Fruit fly (Drosophila melanogaster): ENCODE measurements around the gene CG11964.
A peak's percentile ranks its signal among the peaks of the same experiment; 100 is the strongest.

CG11964 gene

DNA sequence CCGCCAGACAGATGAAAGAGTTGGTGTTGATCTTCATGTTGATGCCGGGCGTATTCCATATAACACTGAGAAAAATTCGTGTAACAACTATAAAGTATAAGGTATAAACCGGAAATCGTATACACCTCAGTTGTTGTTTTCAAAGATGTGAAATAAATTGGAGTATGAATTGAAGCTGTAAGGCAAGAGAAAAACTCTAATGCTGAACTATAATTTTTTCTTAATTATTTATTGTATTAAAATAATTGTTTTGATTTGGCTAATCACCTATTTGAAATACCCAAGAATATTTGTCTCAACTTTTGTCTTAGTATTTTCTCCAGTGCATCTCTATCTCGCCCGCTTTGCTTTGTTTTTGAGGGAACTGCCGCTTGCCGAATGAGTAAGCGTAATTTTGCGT, 15.5 kb upstream of the CG11964 start (continued):
- TF ChIP-seq toy (GFP tag; IDR thresholded peaks at IDR 0.05) (no peak), ind (GFP tag; optimal IDR thresholded peaks at IDR 0.05) (peak; percentile 55), en (GFP tag; optimal IDR thresholded peaks at IDR 0.05) (no peak), CG2712 (tag; optimal IDR thresholded peaks at IDR 0.05) (peak; percentile 77), CG4854 (GFP tag; optimal IDR thresholded peaks at IDR 0.05) (no peak), CG18764 (GFP tag; optimal IDR thresholded peaks at IDR 0.05) (peak; percentile 11), tio (GFP tag; optimal IDR thresholded peaks at IDR 0.05) (peak; percentile 28), CG3281 (GFP tag; optimal IDR thresholded peaks at IDR 0.05) (no peak), CG17186 (GFP tag; optimal IDR thresholded peaks at IDR 0.05) (no peak), gsb (GFP tag; IDR thresholded peaks at IDR 0.05) (peak; percentile 33; the same call in 1 of the 2 replicates), psq (GFP tag; optimal IDR thresholded peaks at IDR 0.05) (no peak), pum (GFP tag; optimal IDR thresholded peaks at IDR 0.05) (no peak), CG16815 (GFP tag; optimal IDR thresholded peaks at IDR 0.05) (no peak), Dfd (GFP tag; optimal IDR thresholded peaks at IDR 0.05) (no peak), CG17361 (GFP tag; IDR thresholded peaks at IDR 0.05) (peak; percentile 77), YL-1 (GFP tag; optimal IDR thresholded peaks at IDR 0.05) (no peak), MESR4 (GFP tag; optimal IDR thresholded peaks at IDR 0.05) (no peak), CG7357 (GFP tag; IDR thresholded peaks at IDR 0.05) (0 out of 3 replicates have a peak, but pooled peaks have one; percentile 12), Bgb (GFP tag; IDR thresholded peaks at IDR 0.05; ENCODE audit: partially characterized antibody) (no peak), schlank (tag; optimal IDR thresholded peaks at IDR 0.05) (no peak), CG34376 (GFP tag; optimal IDR thresholded peaks at IDR 0.05) (no peak), Hr78 (GFP tag; optimal IDR thresholded peaks at IDR 0.05) (no peak), ems (GFP tag; optimal IDR thresholded peaks at IDR 0.05) (no peak), CG8924 (tag; optimal IDR thresholded peaks at IDR 0.05) (peak; percentile 71), Dbx (GFP tag; IDR thresholded peaks at IDR 0.05) (no peak), Lhr (GFP tag; optimal IDR thresholded peaks at IDR 0.05) (no peak), jumu (GFP tag; optimal IDR thresholded peaks at IDR 0.05) (no peak), CG12391 (tag; optimal IDR thresholded peaks at IDR 0.05) (peak; percentile 69), Myb (GFP tag; optimal IDR thresholded peaks at IDR 0.05) (no peak), vfl (GFP tag; optimal IDR thresholded peaks at IDR 0.05) (no peak), H15 (GFP tag; IDR thresholded peaks at IDR 0.05) (no peak), CG15601 (tag; optimal IDR thresholded peaks at IDR 0.05) (peak; percentile 36), p53 (GFP tag; optimal IDR thresholded peaks at IDR 0.05) (no peak), CG9817 (tag; optimal IDR thresholded peaks at IDR 0.05) (peak; percentile 38), CG8765 (GFP tag; IDR thresholded peaks at IDR 0.05) (no peak), ttk (GFP tag; IDR thresholded peaks at IDR 0.05) (peak; percentile 49; the same call in 1 of the 2 replicates), slou (GFP tag; optimal IDR thresholded peaks at IDR 0.05) (no peak), Ptx1 (GFP tag; IDR thresholded peaks at IDR 0.05) (peak; percentile 56), D19A (tag; optimal IDR thresholded peaks at IDR 0.05) (peak; percentile 56), Chrac-16 (GFP tag; optimal IDR thresholded peaks at IDR 0.05) (peak; percentile 46), CG10979 (tag; optimal IDR thresholded peaks at IDR 0.05) (peak; percentile 63), CG3847 (GFP tag; IDR thresholded peaks at IDR 0.05) (no peak; the same call in 1 of the 2 replicates), zfh1 (GFP tag; IDR thresholded peaks at IDR 0.05) (0 out of 3 replicates have a peak, but pooled peaks have one; percentile 28), gfzf (GFP tag; optimal IDR thresholded peaks at IDR 0.05) (no peak), chm (GFP tag; IDR thresholded peaks at IDR 0.05) (no peak), btn (GFP tag; optimal IDR thresholded peaks at IDR 0.05) (no peak), wek (GFP tag; optimal IDR thresholded peaks at IDR 0.05) (no peak), CG32767 (GFP tag; IDR thresholded peaks at IDR 0.05) (no peak), CG17802 (tag; optimal IDR thresholded peaks at IDR 0.05) (no peak), CG1603 (tag; optimal IDR thresholded peaks at IDR 0.05) (no peak), z (GFP tag; IDR thresholded peaks at IDR 0.05) (no peak), kay (GFP tag; optimal IDR thresholded peaks at IDR 0.05) (no peak)

All from whole organism, embryonic.